Worm (Caenorhabditis elegans): ENCODE results near the gene R12C12.7.

- TF ChIP-seq scrt-1 (GFP tag; IDR thresholded peaks at IDR 0.05) (no peak), flt-1 (GFP tag; IDR thresholded peaks at IDR 0.05) (no peak), F13C5.2 (tag; optimal IDR thresholded peaks at IDR 0.05) (no peak), ama-1 (optimal IDR thresholded peaks at IDR 0.05) (no peak), hnd-1 (tag; optimal IDR thresholded peaks at IDR 0.05) (no peak), B0310.2 (tag; optimal IDR thresholded peaks at IDR 0.05) (no peak), hmg-4 (GFP tag; optimal IDR thresholded peaks at IDR 0.05) (no peak), ets-7 (tag; optimal IDR thresholded peaks at IDR 0.05) (no peak), tbx-37 (GFP tag; conservative IDR thresholded peaks at IDR 0.05) (no peak), sea-1 (GFP tag; conservative IDR thresholded peaks at IDR 0.05) (no peak), ceh-13 (GFP tag; optimal IDR thresholded peaks at IDR 0.05) (no peak)
Measured at ce11 chrII:6016410-6016809, 39.4 kb downstream of the R12C12.7 start, which contains the start of gene ZK84.5.
